Fruit fly (Drosophila melanogaster) whole organism, embryonic: ENCODE data around the gene CG16710.

Experiments used
- Atf-2 ChIP-seq: fragments of 200-800 bp; sonication (Bioruptor generic); optimal IDR thresholded peaks from 2 replicates; lab custom pipeline; 2016; ENCODE audit warnings: missing biosample characterization, missing genetic modification characterization
- Bteb2 ChIP-seq: fragments of 200-800 bp; sonication (Bioruptor generic); optimal IDR thresholded peaks from 2 replicates; lab custom pipeline; 2016; ENCODE audit warnings: missing biosample characterization, missing genetic modification characterization
- CG10462 ChIP-seq: fragments of 200-800 bp; sonication (Bioruptor generic); optimal IDR thresholded peaks from 2 replicates; lab custom pipeline; 2016; ENCODE audit warnings: missing biosample characterization, missing genetic modification characterization
- CG11695 ChIP-seq: fragments of 200-800 bp; sonication (Bioruptor generic); IDR thresholded peaks from 3 replicates; pipeline ENCODE4 v1.3.6; 2022; ENCODE audit warnings: missing biosample characterization, missing genetic modification characterization
- CG12659 ChIP-seq: fragments of 200-800 bp; sonication (Bioruptor generic); optimal IDR thresholded peaks from 3 replicates; lab custom pipeline; 2017; ENCODE audit warnings: mild to moderate bottlenecking, missing biosample characterization, missing genetic modification reagents, missing genetic modification characterization
- CG13287 ChIP-seq: fragments of 200-800 bp; sonication (Bioruptor generic); IDR thresholded peaks from 2 replicates; pipeline ENCODE4 v1.3.6; 2022; ENCODE audit warnings: missing biosample characterization, missing genetic modification characterization; ENCODE audit not compliant: partially characterized antibody
- CG14710 ChIP-seq: fragments of 200-800 bp; sonication (Bioruptor generic); optimal IDR thresholded peaks from 3 replicates; lab custom pipeline; 2019; ENCODE audit warnings: missing biosample characterization, mild to moderate bottlenecking, missing genetic modification characterization, moderate library complexity
- CG15514 ChIP-seq: fragments of 200-800 bp; sonication (Bioruptor generic); optimal IDR thresholded peaks from 3 replicates; lab custom pipeline; 2017; ENCODE audit warnings: missing biosample characterization, missing genetic modification characterization, mild to moderate bottlenecking, moderate library complexity, missing genetic modification reagents
- CG17912 ChIP-seq: fragments of 200-800 bp; sonication (Bioruptor generic); optimal IDR thresholded peaks from 2 replicates; lab custom pipeline; 2018; ENCODE audit warnings: missing biosample characterization, mild to moderate bottlenecking, missing genetic modification characterization
- CG2889 ChIP-seq: fragments of 200-800 bp; sonication (Bioruptor generic); IDR thresholded peaks from 3 replicates; pipeline ENCODE4 v1.3.6; 2022; ENCODE audit warnings: missing biosample characterization, missing genetic modification characterization
- CG31224 ChIP-seq: fragments of 200-800 bp; sonication (Bioruptor generic); IDR thresholded peaks from 2 replicates; pipeline ENCODE4 v1.3.6; 2022; ENCODE audit warnings: missing biosample characterization, missing genetic modification characterization
- CG4707 ChIP-seq: fragments of 200-800 bp; sonication (Bioruptor generic); optimal IDR thresholded peaks from 2 replicates; lab custom pipeline; 2018; ENCODE audit warnings: missing biosample characterization, mild to moderate bottlenecking, missing genetic modification characterization, moderate library complexity
- CG9437 ChIP-seq: fragments of 200-800 bp; sonication (Bioruptor generic); optimal IDR thresholded peaks from 2 replicates; lab custom pipeline; 2018; ENCODE audit warnings: missing biosample characterization, mild to moderate bottlenecking, missing genetic modification characterization
- CG9797 ChIP-seq: fragments of 200-800 bp; sonication (Bioruptor generic); optimal IDR thresholded peaks from 3 replicates; lab custom pipeline; 2018; ENCODE audit warnings: missing biosample characterization, mild to moderate bottlenecking, missing genetic modification characterization
- Dip3 ChIP-seq: fragments of 200-800 bp; sonication (Bioruptor generic); optimal IDR thresholded peaks from 3 replicates; lab custom pipeline; 2016; ENCODE audit warnings: missing biosample characterization, missing genetic modification characterization
- Dp ChIP-seq: fragments of 200-800 bp; sonication (Bioruptor generic); optimal IDR thresholded peaks from 2 replicates; lab custom pipeline; 2018; ENCODE audit warnings: missing biosample characterization, mild to moderate bottlenecking, missing genetic modification characterization, moderate library complexity
- Ets97D ChIP-seq: fragments of 200-800 bp; sonication (Bioruptor generic); optimal IDR thresholded peaks from 3 replicates; lab custom pipeline; 2016; ENCODE audit warnings: missing biosample characterization, missing genetic modification characterization
- HmgZ ChIP-seq: fragments of 200-800 bp; sonication (Bioruptor generic); optimal IDR thresholded peaks from 2 replicates; lab custom pipeline; 2018; ENCODE audit warnings: missing biosample characterization, mild to moderate bottlenecking, missing genetic modification characterization
- MBD-R2 ChIP-seq: fragments of 200-800 bp; sonication (Bioruptor generic); IDR thresholded peaks from 2 replicates; pipeline ENCODE4 v1.3.6; 2022; ENCODE audit warnings: missing biosample characterization, missing genetic modification characterization
- MTF-1 ChIP-seq: fragments of 200-800 bp; sonication (Bioruptor generic); optimal IDR thresholded peaks from 2 replicates; lab custom pipeline; 2018; ENCODE audit warnings: missing biosample characterization, mild to moderate bottlenecking, missing genetic modification characterization, borderline replicate concordance
- Mes4 ChIP-seq: fragments of 200-800 bp; sonication (Bioruptor generic); optimal IDR thresholded peaks from 2 replicates; lab custom pipeline; 2016; ENCODE audit warnings: missing biosample characterization, missing genetic modification characterization
- NC2α ChIP-seq: fragments of 200-800 bp; sonication (Bioruptor generic); optimal IDR thresholded peaks from 2 replicates; lab custom pipeline; 2016; ENCODE audit warnings: missing biosample characterization, missing genetic modification characterization
- PHDP ChIP-seq: fragments of 200-800 bp; sonication (Bioruptor generic); optimal IDR thresholded peaks from 3 replicates; lab custom pipeline; 2018; ENCODE audit warnings: missing biosample characterization, mild to moderate bottlenecking, missing genetic modification characterization, moderate library complexity
- Pdp1 ChIP-seq, 2 experiments: fragments of 200-800 bp; sonication (Bioruptor generic); optimal IDR thresholded peaks; 3 replicates each; lab custom pipeline; 2016; ENCODE audit warnings: missing biosample characterization in 2 of 2, missing genetic modification characterization in 2 of 2, mild to moderate bottlenecking in 1 of 2, moderate library complexity in 1 of 2
- Rfx ChIP-seq: fragments of 200-800 bp; sonication (Bioruptor generic); IDR thresholded peaks from 2 replicates; pipeline ENCODE4 v1.3.6; 2022; ENCODE audit warnings: missing biosample characterization, missing genetic modification characterization
- Ssrp ChIP-seq: fragments of 200-800 bp; sonication (Bioruptor generic); optimal IDR thresholded peaks from 2 replicates; lab custom pipeline; 2018; ENCODE audit warnings: missing biosample characterization, mild to moderate bottlenecking, missing genetic modification characterization, moderate library complexity
- aop ChIP-seq: fragments of 200-800 bp; sonication (Bioruptor generic); IDR thresholded peaks from 2 replicates; pipeline ENCODE4 v1.3.6; 2022; ENCODE audit warnings: missing biosample characterization, missing genetic modification characterization
- dan ChIP-seq: fragments of 200-800 bp; sonication (Bioruptor generic); IDR thresholded peaks from 2 replicates; pipeline ENCODE4 v1.3.6; 2022; ENCODE audit warnings: missing biosample characterization, missing genetic modification characterization
- gcm ChIP-seq: fragments of 200-800 bp; sonication (Bioruptor generic); optimal IDR thresholded peaks from 2 replicates; lab custom pipeline; 2019; ENCODE audit warnings: missing biosample characterization, mild to moderate bottlenecking, missing genetic modification characterization, moderate library complexity
- gfzf ChIP-seq: fragments of 200-800 bp; sonication (Bioruptor generic); optimal IDR thresholded peaks from 2 replicates; lab custom pipeline; 2016; ENCODE audit warnings: missing biosample characterization, mild to moderate bottlenecking, missing genetic modification characterization, moderate library complexity
- grn ChIP-seq: fragments of 200-800 bp; sonication (Bioruptor generic); optimal IDR thresholded peaks from 3 replicates; lab custom pipeline; 2017; ENCODE audit warnings: missing biosample characterization, missing genetic modification characterization
- gro ChIP-seq: fragments of 200-800 bp; sonication (Bioruptor generic); optimal IDR thresholded peaks from 2 replicates; lab custom pipeline; 2016; ENCODE audit warnings: missing biosample characterization, missing genetic modification characterization
- gt ChIP-seq: fragments of 200-800 bp; sonication (Bioruptor generic); IDR thresholded peaks from 2 replicates; pipeline ENCODE4 v1.3.6; 2022; ENCODE audit warnings: missing biosample characterization, missing genetic modification characterization
- onecut ChIP-seq: fragments of 200-800 bp; sonication (Bioruptor generic); IDR thresholded peaks from 2 replicates; pipeline ENCODE4 v1.3.6; 2022; ENCODE audit warnings: missing biosample characterization, missing genetic modification characterization
- run ChIP-seq: fragments of 200-800 bp; sonication (Bioruptor generic); optimal IDR thresholded peaks from 3 replicates; lab custom pipeline; 2018; ENCODE audit warnings: missing biosample characterization, mild to moderate bottlenecking, missing genetic modification characterization
- sens-2 ChIP-seq: fragments of 200-800 bp; sonication (Bioruptor generic); IDR thresholded peaks from 2 replicates; pipeline ENCODE4 v1.3.6; 2022; ENCODE audit warnings: missing biosample characterization, missing genetic modification characterization
- stwl ChIP-seq: fragments of 200-800 bp; sonication (Bioruptor generic); optimal IDR thresholded peaks from 3 replicates; lab custom pipeline; 2018; ENCODE audit warnings: missing biosample characterization, mild to moderate bottlenecking, missing genetic modification characterization, moderate library complexity
- tna ChIP-seq: fragments of 200-800 bp; sonication (Bioruptor generic); IDR thresholded peaks from 2 replicates; pipeline ENCODE4 v1.3.6; 2022; ENCODE audit warnings: missing biosample characterization, missing genetic modification characterization; ENCODE audit not compliant: partially characterized antibody
- toy ChIP-seq: fragments of 200-800 bp; sonication (Bioruptor generic); IDR thresholded peaks from 2 replicates; pipeline ENCODE4 v1.3.6; 2022; ENCODE audit warnings: missing biosample characterization, missing genetic modification characterization
- trem ChIP-seq: fragments of 200-800 bp; optimal IDR thresholded peaks from 3 replicates; lab custom pipeline; 2019; ENCODE audit warnings: missing biosample characterization, mild to moderate bottlenecking, missing genetic modification characterization, moderate library complexity
- tup ChIP-seq: fragments of 200-800 bp; sonication (Bioruptor generic); optimal IDR thresholded peaks from 2 replicates; lab custom pipeline; 2016; ENCODE audit warnings: missing biosample characterization, mild to moderate bottlenecking, missing genetic modification characterization, moderate library complexity
- zf30C ChIP-seq: fragments of 200-800 bp; sonication (Bioruptor generic); optimal IDR thresholded peaks from 3 replicates; lab custom pipeline; 2018; ENCODE audit warnings: missing biosample characterization, mild to moderate bottlenecking, missing genetic modification characterization

CG16710 gene

DNA sequence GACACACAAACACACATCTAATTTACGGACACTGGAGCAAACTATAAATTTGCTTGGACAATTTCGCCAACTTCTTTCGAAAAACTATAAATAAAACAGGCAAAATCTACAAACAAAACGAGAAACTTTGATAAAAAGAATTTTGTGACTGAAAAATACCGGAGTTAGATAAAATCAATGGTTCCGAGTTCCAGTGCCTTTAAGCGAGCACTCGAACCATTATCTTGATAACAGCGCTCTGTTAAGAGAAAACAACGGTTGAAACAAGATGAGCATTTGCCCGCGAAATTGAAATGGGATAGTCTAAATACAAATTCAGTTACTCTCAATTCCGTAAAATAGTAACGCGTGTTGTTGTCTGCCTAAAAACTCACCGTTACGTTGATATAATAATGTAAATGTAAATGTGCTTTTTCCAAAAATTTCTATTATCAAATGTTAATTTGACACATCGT is 12.3 kb downstream of the CG16710 start, which contains the start of gene CG10254 (continued):
- TF ChIP-seq CG31224 (GFP tag; lab: Robert Waterston, UW) (no peak), gcm (no peak), stwl (tag; lab: Kevin White, UChicago) (peak; percentile 38), run (tag; lab: Kevin White, UChicago) (no peak), Ssrp (tag; lab: Kevin White, UChicago) (no peak), CG4707 (GFP tag; lab: Kevin White, UChicago) (no peak), CG9437 (GFP tag; lab: Kevin White, UChicago) (no peak), onecut (peak; percentile 64; the same call in 1 of the 2 replicates), Bteb2 (GFP tag; lab: Kevin White, UChicago) (no peak), CG10462 (GFP tag; lab: Kevin White, UChicago) (no peak), Mes4 (no peak), CG13287 (peak; percentile 34; the same call in 1 of the 2 replicates), Pdp1 (GFP tag; optimal IDR thresholded peaks at IDR 0.05; lab: Kevin White, UChicago) (no peak), MTF-1 (GFP tag; lab: Kevin White, UChicago) (no peak), zf30C (GFP tag; lab: Kevin White, UChicago) (no peak), MBD-R2 (GFP tag; lab: Robert Waterston, UW) (peak; percentile 48), NC2α (GFP tag; lab: Kevin White, UChicago) (no peak), gt (GFP tag; lab: Robert Waterston, UW) (no peak), gro (GFP tag; lab: Kevin White, UChicago) (no peak), CG11695 (GFP tag; lab: Robert Waterston, UW) (no peak), CG14710 (tag; lab: Kevin White, UChicago) (peak; percentile 30), gfzf (GFP tag; lab: Kevin White, UChicago) (peak; percentile 87), tup (no peak), Dp (peak; percentile 83), tna (GFP tag; lab: Robert Waterston, UW) (no peak), HmgZ (tag; lab: Kevin White, UChicago) (peak; percentile 25), CG2889 (GFP tag; lab: Robert Waterston, UW) (no peak), grn (GFP tag; lab: Kevin White, UChicago) (peak; percentile 95), CG15514 (GFP tag; lab: Kevin White, UChicago) (peak; percentile 99), CG9797 (GFP tag; lab: Kevin White, UChicago) (peak; percentile 34), CG12659 (GFP tag; lab: Kevin White, UChicago) (peak; percentile 35), Ets97D (peak; percentile 7), CG17912 (no peak), Atf-2 (GFP tag; lab: Kevin White, UChicago) (no peak), Rfx (GFP tag; lab: Robert Waterston, UW) (no peak), Dip3 (GFP tag; lab: Kevin White, UChicago) (no peak), dan (GFP tag; lab: Robert Waterston, UW) (no peak), sens-2 (no peak), trem (tag; lab: Kevin White, UChicago) (peak; percentile 21), toy (GFP tag; lab: Robert Waterston, UW) (no peak), PHDP (tag; lab: Kevin White, UChicago) (no peak), aop (GFP tag; lab: Robert Waterston, UW) (no peak)
